Fruit fly (Drosophila melanogaster): ENCODE measurements around the gene CG14367.

CG14367 gene

dm6 chr3R:13645874-13646370 is 47.9 kb upstream of the CG14367 start, which contains the start of gene sqd (continued):
- peak; percentile 88 for TF ChIP-seq Eip78C (GFP tag)
- peak; percentile 39 for TF ChIP-seq CG7368 (GFP tag; optimal IDR thresholded peaks at IDR 0.05)
- peak; percentile 54 for TF ChIP-seq cyc (GFP tag; optimal IDR thresholded peaks at IDR 0.05)
- TF ChIP-seq Eip75B (GFP tag; optimal IDR thresholded peaks at IDR 0.05), result peak; percentile 60
- peak; percentile 70 for TF ChIP-seq CG3919 (GFP tag; optimal IDR thresholded peaks at IDR 0.05)
- no peak for TF ChIP-seq CG11294 (GFP tag; IDR thresholded peaks at IDR 0.05)
- TF ChIP-seq CG10631 (GFP tag; optimal IDR thresholded peaks at IDR 0.05), result peak; percentile 7
- no peak for TF ChIP-seq Sox15 (GFP tag; optimal IDR thresholded peaks at IDR 0.05)
- TF ChIP-seq Sox14 (GFP tag; optimal IDR thresholded peaks at IDR 0.05), result peak; percentile 56
- TF ChIP-seq achi (GFP tag; optimal IDR thresholded peaks at IDR 0.05), result peak; percentile 67
- no peak for TF ChIP-seq vri (GFP tag; optimal IDR thresholded peaks at IDR 0.05)
- TF ChIP-seq Lpt (GFP tag; optimal IDR thresholded peaks at IDR 0.05), result peak; percentile 21
- no peak for TF ChIP-seq Gug (GFP tag; IDR thresholded peaks at IDR 0.05)
- peak; percentile 13 for TF ChIP-seq CG32006 (GFP tag; optimal IDR thresholded peaks at IDR 0.05)
- TF ChIP-seq CG11902 (GFP tag; optimal IDR thresholded peaks at IDR 0.05), result peak; percentile 20
- TF ChIP-seq Eip93F (GFP tag; optimal IDR thresholded peaks at IDR 0.05), result no peak
- peak; percentile 27 for TF ChIP-seq CG34406 (GFP tag; optimal IDR thresholded peaks at IDR 0.05)

- no peak for TF ChIP-seq Ets21C (GFP tag; optimal IDR thresholded peaks at IDR 0.05)
- no peak for TF ChIP-seq Sox102F (GFP tag; optimal IDR thresholded peaks at IDR 0.05)
- no peak for TF ChIP-seq CG11902 (GFP tag; optimal IDR thresholded peaks at IDR 0.05)
- peak; percentile 45 for TF ChIP-seq Ets96B (tag; optimal IDR thresholded peaks at IDR 0.05)
- TF ChIP-seq spab (GFP tag; optimal IDR thresholded peaks at IDR 0.05), result peak; percentile 57
- TF ChIP-seq CG16779 (tag; optimal IDR thresholded peaks at IDR 0.05), result peak; percentile 71
- TF ChIP-seq CG3919 (GFP tag; optimal IDR thresholded peaks at IDR 0.05), result peak; percentile 39
- peak; percentile 46 for TF ChIP-seq CG6276 (GFP tag; optimal IDR thresholded peaks at IDR 0.05)
- TF ChIP-seq CG10631 (GFP tag; optimal IDR thresholded peaks at IDR 0.05), result no peak
- no peak for TF ChIP-seq Smox (GFP tag; optimal IDR thresholded peaks at IDR 0.05)
- TF ChIP-seq CG6163 (GFP tag; IDR thresholded peaks at IDR 0.05), result peak; percentile 6; the same call in 1 of the 3 replicates
- peak; percentile 12 for TF ChIP-seq lz (GFP tag; optimal IDR thresholded peaks at IDR 0.05)
- TF ChIP-seq Met (GFP tag; optimal IDR thresholded peaks at IDR 0.05), result no peak
- TF ChIP-seq CG11294 (GFP tag; IDR thresholded peaks at IDR 0.05), result no peak
- TF ChIP-seq CG6854 (GFP tag; optimal IDR thresholded peaks at IDR 0.05), result peak; percentile 34
- no peak for TF ChIP-seq Lpt (GFP tag; optimal IDR thresholded peaks at IDR 0.05)
- peak; percentile 46; the same call in 1 of the 3 replicates for TF ChIP-seq CG8119 (GFP tag; IDR thresholded peaks at IDR 0.05)
- peak; percentile 14 for TF ChIP-seq CG8632 (GFP tag; optimal IDR thresholded peaks at IDR 0.05)
- TF ChIP-seq CG9139 (GFP tag; optimal IDR thresholded peaks at IDR 0.05), result peak; percentile 81
- peak; percentile 36 for TF ChIP-seq CG10669 (GFP tag; optimal IDR thresholded peaks at IDR 0.05)
- TF ChIP-seq CG15336 (GFP tag; IDR thresholded peaks at IDR 0.05), result peak; percentile 60
- peak; percentile 77 for TF ChIP-seq CG6808 (GFP tag; optimal IDR thresholded peaks at IDR 0.05)
- no peak for TF ChIP-seq CG32006 (GFP tag; optimal IDR thresholded peaks at IDR 0.05)
- 0 out of 3 replicates have a peak, but pooled peaks have one; percentile 5 for TF ChIP-seq eg (GFP tag; IDR thresholded peaks at IDR 0.05)
- peak; percentile 28 for TF ChIP-seq CG3032 (tag; optimal IDR thresholded peaks at IDR 0.05)
- TF ChIP-seq acj6 (GFP tag; optimal IDR thresholded peaks at IDR 0.05), result no peak
- peak; percentile 79 to 83 for TF ChIP-seq ss (GFP tag; optimal IDR thresholded peaks at IDR 0.05)
- peak; percentile 18 for TF ChIP-seq Hr39 (GFP tag; optimal IDR thresholded peaks at IDR 0.05)
- TF ChIP-seq Hr4 (GFP tag; optimal IDR thresholded peaks at IDR 0.05), result no peak
- TF ChIP-seq Eip78C (GFP tag), result peak; percentile 41
- peak; percentile 25 for TF ChIP-seq CG31627 (GFP tag; optimal IDR thresholded peaks at IDR 0.05)
- TF ChIP-seq cyc (GFP tag; optimal IDR thresholded peaks at IDR 0.05), result peak; percentile 15
- peak; percentile 42 for TF ChIP-seq CG1621 (tag; optimal IDR thresholded peaks at IDR 0.05)
- TF ChIP-seq CG34406 (GFP tag; optimal IDR thresholded peaks at IDR 0.05), result no peak
- TF ChIP-seq dsx (GFP tag; optimal IDR thresholded peaks at IDR 0.05; ENCODE audit: poor library complexity, severe bottlenecking), result peak; percentile 77
- peak; percentile 21 for TF ChIP-seq dac (GFP tag; optimal IDR thresholded peaks at IDR 0.05)
Observed at dm6 chr3R:13646729-13647633, 46.9 kb upstream of the CG14367 start, which contains the start of gene rin. TSS of gene rin (plus strand) at chr3R:13647004.
